Worm (Caenorhabditis elegans) whole organism, L4/young adult: ENCODE measurements around the gene F52H3.11.

Source experiments
- W03F9.2 ChIP-seq: fragments of 150-350 bp; optimal IDR thresholded peaks from 2 replicates; lab custom pipeline; 2014; ENCODE audit warnings: missing biosample characterization, missing genetic modification characterization
- him-1 ChIP-seq: sonication (generic microtip); optimal IDR thresholded peaks from 2 replicates; lab custom pipeline; 2016; ENCODE audit warnings: missing genotype, missing genetic modification reagents, missing genetic modification characterization, missing compliant biosample characterization

ce11 chrII:10017528-10017927 lies 27.4 kb downstream of the F52H3.11 start:
- TF ChIP-seq him-1 (tag; lab: Kevin White, UChicago) = no peak
- no peak for TF ChIP-seq W03F9.2 (tag; lab: Kevin White, UChicago)
